Fruit fly (Drosophila melanogaster) whole organism, embryonic: ENCODE data around the gene CG9676.

ENCODE experiments used
- CG10366 ChIP-seq: fragments of 200-800 bp; sonication (Bioruptor generic); IDR thresholded peaks from 2 replicates; pipeline ENCODE4 v1.3.6; 2022; ENCODE audit warnings: missing biosample characterization, missing genetic modification characterization
- CG10543 ChIP-seq: fragments of 200-800 bp; sonication (Bioruptor generic); optimal IDR thresholded peaks from 3 replicates; lab custom pipeline; 2017; ENCODE audit warnings: missing biosample characterization, mild to moderate bottlenecking, missing genetic modification characterization, moderate library complexity
- CG10654 ChIP-seq: fragments of 200-800 bp; sonication (Bioruptor generic); optimal IDR thresholded peaks from 2 replicates; lab custom pipeline; 2016; ENCODE audit warnings: missing biosample characterization, missing genetic modification characterization
- CG11093 ChIP-seq: fragments of 200-800 bp; sonication (Bioruptor generic); IDR thresholded peaks from 3 replicates; pipeline ENCODE4 v1.3.6; 2022; ENCODE audit warnings: missing biosample characterization, missing genetic modification characterization
- CG13424 ChIP-seq: fragments of 200-800 bp; sonication (Bioruptor generic); optimal IDR thresholded peaks from 2 replicates; lab custom pipeline; 2019; ENCODE audit warnings: missing biosample characterization, mild to moderate bottlenecking, missing genetic modification characterization, moderate library complexity
- CG13894 ChIP-seq: fragments of 200-800 bp; sonication (Bioruptor generic); optimal IDR thresholded peaks from 3 replicates; lab custom pipeline; 2018; ENCODE audit warnings: missing biosample characterization, mild to moderate bottlenecking, missing genetic modification characterization, moderate library complexity
- CG1529 ChIP-seq: fragments of 200-800 bp; sonication (Bioruptor generic); optimal IDR thresholded peaks from 3 replicates; lab custom pipeline; 2018; ENCODE audit warnings: missing biosample characterization, missing genetic modification characterization
- CG1603 ChIP-seq: fragments of 200-800 bp; sonication (Bioruptor generic); optimal IDR thresholded peaks from 2 replicates; lab custom pipeline; 2019; ENCODE audit warnings: missing biosample characterization, mild to moderate bottlenecking, missing genetic modification characterization, moderate library complexity
- CG17829 ChIP-seq: fragments of 200-800 bp; optimal IDR thresholded peaks from 2 replicates; lab custom pipeline; 2019; ENCODE audit warnings: missing biosample characterization, mild to moderate bottlenecking, missing genetic modification characterization, moderate library complexity
- CG18619 ChIP-seq: fragments of 200-800 bp; sonication (Bioruptor generic); optimal IDR thresholded peaks from 3 replicates; lab custom pipeline; 2017; ENCODE audit warnings: missing biosample characterization, mild to moderate bottlenecking, missing genetic modification characterization
- CG18764 ChIP-seq: fragments of 200-800 bp; sonication (Bioruptor generic); optimal IDR thresholded peaks from 3 replicates; lab custom pipeline; 2016; ENCODE audit warnings: missing biosample characterization, missing genetic modification characterization
- CG2199 ChIP-seq: fragments of 200-800 bp; sonication (Bioruptor generic); IDR thresholded peaks from 3 replicates; pipeline ENCODE4 v1.3.6; 2022; ENCODE audit warnings: missing biosample characterization, missing genetic modification characterization
- CG32772 ChIP-seq: fragments of 200-800 bp; sonication (Bioruptor generic); IDR thresholded peaks from 2 replicates; pipeline ENCODE4 v1.3.6; 2022; ENCODE audit warnings: missing biosample characterization, missing genetic modification characterization
- CG34422 ChIP-seq: fragments of 200-800 bp; sonication (Bioruptor generic); IDR thresholded peaks from 3 replicates; pipeline ENCODE4 v1.3.6; 2022; ENCODE audit warnings: missing biosample characterization, missing genetic modification characterization
- CG4424 ChIP-seq: fragments of 200-800 bp; sonication (Bioruptor generic); optimal IDR thresholded peaks from 3 replicates; lab custom pipeline; 2016; ENCODE audit warnings: missing biosample characterization, missing genetic modification characterization
- CG4854 ChIP-seq: fragments of 200-800 bp; sonication (Bioruptor generic); optimal IDR thresholded peaks from 2 replicates; lab custom pipeline; 2016; ENCODE audit warnings: missing biosample characterization, missing genetic modification characterization, inconsistent platforms
- CG5245 ChIP-seq: fragments of 200-800 bp; sonication (Bioruptor generic); optimal IDR thresholded peaks from 3 replicates; lab custom pipeline; 2016; ENCODE audit warnings: missing biosample characterization, missing genetic modification characterization
- CG7839 ChIP-seq: fragments of 200-800 bp; sonication (Bioruptor generic); optimal IDR thresholded peaks from 3 replicates; lab custom pipeline; 2018; ENCODE audit warnings: missing biosample characterization, mild to moderate bottlenecking, missing genetic modification characterization, moderate library complexity
- CG9727 ChIP-seq: fragments of 200-800 bp; sonication (Bioruptor generic); optimal IDR thresholded peaks from 3 replicates; lab custom pipeline; 2017; ENCODE audit warnings: missing biosample characterization, mild to moderate bottlenecking, missing genetic modification characterization
- CkIIα-i1 ChIP-seq: fragments of 200-800 bp; sonication (Bioruptor generic); IDR thresholded peaks from 2 replicates; pipeline ENCODE4 v1.3.6; 2022; ENCODE audit warnings: missing biosample characterization, missing genetic modification characterization
- Dad ChIP-seq: fragments of 200-800 bp; sonication (Bioruptor generic); optimal IDR thresholded peaks from 3 replicates; lab custom pipeline; 2016; ENCODE audit warnings: missing biosample characterization, missing genetic modification characterization
- Deaf1 ChIP-seq: fragments of 200-800 bp; optimal IDR thresholded peaks from 3 replicates; lab custom pipeline; 2019; ENCODE audit warnings: missing biosample characterization, mild to moderate bottlenecking, missing genetic modification characterization, moderate library complexity
- Dll ChIP-seq: fragments of 200-800 bp; sonication (Bioruptor generic); IDR thresholded peaks from 4 replicates; pipeline ENCODE4 v1.3.6; 2022; ENCODE audit warnings: missing biosample characterization, missing genetic modification characterization; ENCODE audit not compliant: partially characterized antibody
- Drgx ChIP-seq: fragments of 200-800 bp; sonication (Bioruptor generic); IDR thresholded peaks from 2 replicates; pipeline ENCODE4 v1.3.6; 2022; ENCODE audit warnings: missing biosample characterization, missing genetic modification characterization
- Ets65A ChIP-seq: fragments of 200-800 bp; sonication (Bioruptor generic); peaks from one replicate; lab custom pipeline; 2016; ENCODE audit warnings: missing biosample characterization, missing genetic modification characterization
- Fer1 ChIP-seq: fragments of 200-800 bp; sonication (Bioruptor generic); optimal IDR thresholded peaks from 2 replicates; lab custom pipeline; 2017; ENCODE audit warnings: missing biosample characterization, mild to moderate bottlenecking, missing genetic modification characterization
- Fer2 ChIP-seq: fragments of 200-800 bp; sonication (Bioruptor generic); optimal IDR thresholded peaks from 2 replicates; lab custom pipeline; 2018; ENCODE audit warnings: missing biosample characterization, mild to moderate bottlenecking, missing genetic modification characterization, moderate library complexity
- Gug ChIP-seq: fragments of 200-800 bp; sonication (Bioruptor generic); IDR thresholded peaks from 4 replicates; pipeline ENCODE4 v1.3.6; 2022; ENCODE audit warnings: missing biosample characterization, missing genetic modification characterization
- H2.0 ChIP-seq: fragments of 200-800 bp; sonication (Bioruptor generic); IDR thresholded peaks from 2 replicates; pipeline ENCODE4 v1.3.6; 2022; ENCODE audit warnings: missing biosample characterization, missing genetic modification characterization
- HLH4C ChIP-seq: fragments of 200-800 bp; sonication (Bioruptor generic); IDR thresholded peaks from 3 replicates; pipeline ENCODE4 v1.3.6; 2022; ENCODE audit warnings: missing biosample characterization, missing genetic modification characterization; ENCODE audit not compliant: partially characterized antibody
- Ptx1 ChIP-seq: fragments of 200-800 bp; sonication (Bioruptor generic); IDR thresholded peaks from 2 replicates; pipeline ENCODE4 v1.3.6; 2022; ENCODE audit warnings: missing biosample characterization, missing genetic modification characterization
- Six4 ChIP-seq: fragments of 200-800 bp; sonication (Bioruptor generic); optimal IDR thresholded peaks from 2 replicates; lab custom pipeline; 2016; ENCODE audit warnings: missing biosample characterization, missing genetic modification characterization
- Usf ChIP-seq: fragments of 200-800 bp; sonication (Bioruptor generic); optimal IDR thresholded peaks from 2 replicates; lab custom pipeline; 2017; ENCODE audit warnings: missing genotype, missing biosample characterization, missing genetic modification characterization
- Xbp1 ChIP-seq: fragments of 200-800 bp; sonication (Bioruptor generic); optimal IDR thresholded peaks from 3 replicates; lab custom pipeline; 2016; ENCODE audit warnings: missing biosample characterization, mild to moderate bottlenecking, missing genetic modification characterization
- ash1 ChIP-seq: fragments of 200-800 bp; sonication (Bioruptor generic); optimal IDR thresholded peaks from 2 replicates; lab custom pipeline; 2018; ENCODE audit warnings: missing biosample characterization, mild to moderate bottlenecking, missing genetic modification characterization
- bsh ChIP-seq, 2 experiments: fragments of 200-800 bp; sonication (Bioruptor generic); optimal IDR thresholded peaks; 2 replicates each; lab custom pipeline; 2017 to 2018; ENCODE audit warnings: mild to moderate bottlenecking in 2 of 2, missing biosample characterization in 2 of 2, missing genetic modification characterization in 2 of 2, moderate library complexity in 1 of 2
- crc ChIP-seq: fragments of 200-800 bp; sonication (Bioruptor generic); optimal IDR thresholded peaks from 2 replicates; lab custom pipeline; 2016; ENCODE audit warnings: missing biosample characterization, missing genetic modification characterization
- dysf ChIP-seq: fragments of 200-800 bp; sonication (Bioruptor generic); IDR thresholded peaks from 3 replicates; pipeline ENCODE4 v1.3.6; 2022; ENCODE audit warnings: missing biosample characterization, missing genetic modification characterization
- gem ChIP-seq: fragments of 200-800 bp; sonication (Bioruptor generic); optimal IDR thresholded peaks from 2 replicates; lab custom pipeline; 2019; ENCODE audit warnings: missing biosample characterization, mild to moderate bottlenecking, missing genetic modification characterization, moderate library complexity
- lmd ChIP-seq: fragments of 200-800 bp; sonication (Bioruptor generic); IDR thresholded peaks from 2 replicates; pipeline ENCODE4 v1.3.6; 2022; ENCODE audit warnings: missing biosample characterization, missing genetic modification characterization
- nmo ChIP-seq: fragments of 200-800 bp; sonication (Bioruptor generic); optimal IDR thresholded peaks from 2 replicates; lab custom pipeline; 2018; ENCODE audit warnings: missing biosample characterization, mild to moderate bottlenecking, missing genetic modification characterization, moderate library complexity
- otp ChIP-seq: fragments of 200-800 bp; sonication (Bioruptor generic); IDR thresholded peaks from 3 replicates; pipeline ENCODE4, ENCODE4 v1.3.6; 2022; ENCODE audit warnings: missing biosample characterization, missing genetic modification characterization
- peb ChIP-seq: fragments of 200-800 bp; sonication (Bioruptor generic); IDR thresholded peaks from 2 replicates; pipeline ENCODE4 v1.3.6; 2022; ENCODE audit warnings: missing biosample characterization, missing genetic modification characterization
- pnt ChIP-seq: fragments of 200-800 bp; sonication (Bioruptor generic); optimal IDR thresholded peaks from 3 replicates; lab custom pipeline; 2016; ENCODE audit warnings: missing biosample characterization, missing genetic modification characterization
- rib ChIP-seq: fragments of 200-800 bp; sonication (Bioruptor generic); IDR thresholded peaks from 2 replicates; pipeline ENCODE4 v1.3.6; 2022; ENCODE audit warnings: missing biosample characterization, missing genetic modification characterization
- salm ChIP-seq: fragments of 200-800 bp; sonication (Bioruptor generic); optimal IDR thresholded peaks from 2 replicates; lab custom pipeline; 2018; ENCODE audit warnings: missing biosample characterization, mild to moderate bottlenecking, missing genetic modification characterization
- sd ChIP-seq: fragments of 200-800 bp; sonication (Bioruptor generic); optimal IDR thresholded peaks from 3 replicates; lab custom pipeline; 2018; ENCODE audit warnings: missing biosample characterization, mild to moderate bottlenecking, missing genetic modification characterization, moderate library complexity
- sna ChIP-seq: fragments of 200-800 bp; sonication (Bioruptor generic); IDR thresholded peaks from 2 replicates; pipeline ENCODE4 v1.3.6; 2022; ENCODE audit warnings: missing biosample characterization, missing genetic modification characterization; ENCODE audit not compliant: partially characterized antibody
- twi ChIP-seq: fragments of 200-800 bp; optimal IDR thresholded peaks from 2 replicates; lab custom pipeline; 2019; ENCODE audit warnings: missing biosample characterization, mild to moderate bottlenecking, missing genetic modification characterization, moderate library complexity
- vfl ChIP-seq: fragments of 200-800 bp; sonication (Bioruptor generic); optimal IDR thresholded peaks from 2 replicates; lab custom pipeline; 2016; ENCODE audit warnings: missing biosample characterization, missing genetic modification characterization
- wor ChIP-seq: fragments of 200-800 bp; sonication (Bioruptor generic); IDR thresholded peaks from 2 replicates; pipeline ENCODE4 v1.3.6; 2022; ENCODE audit warnings: missing biosample characterization, missing genetic modification characterization
- zfh1 ChIP-seq: fragments of 200-800 bp; sonication (Bioruptor generic); IDR thresholded peaks from 3 replicates; pipeline ENCODE4 v1.3.6; 2022; ENCODE audit warnings: missing biosample characterization, missing genetic modification characterization

Gene CG9676

dm6 chrX:16690499-16690898 lies 9.5 kb downstream of the CG9676 start (continued):
- TF ChIP-seq CG17829 (tag; lab: Kevin White, UChicago) (no peak), otp (GFP tag; lab: Robert Waterston, UW) (0 out of 3 replicates have a peak, but pooled peaks have one; percentile 40), CkIIα-i1 (no peak), CG5245 (GFP tag; lab: Kevin White, UChicago) (no peak), CG32772 (peak; percentile 38; the same call in 1 of the 2 replicates), CG2199 (GFP tag; lab: Robert Waterston, UW) (no peak), Dll (GFP tag; lab: Robert Waterston, UW) (no peak), HLH4C (GFP tag; lab: Robert Waterston, UW) (no peak), wor (GFP tag; lab: Robert Waterston, UW) (0 out of 2 replicates have a peak, but pooled peaks have one; percentile 33), CG7839 (tag; lab: Kevin White, UChicago) (peak; percentile 45), H2.0 (GFP tag; lab: Robert Waterston, UW) (peak; percentile 55), crc (GFP tag; lab: Kevin White, UChicago) (no peak), rib (GFP tag; lab: Robert Waterston, UW) (no peak), CG10543 (GFP tag; lab: Kevin White, UChicago) (peak; percentile 21), CG34422 (no peak), lmd (peak; percentile 26; the same call in 1 of the 2 replicates), dysf (peak; percentile 53; the same call in 2 of the 3 replicates), Ets65A (GFP tag; lab: Kevin White, UChicago) (no peak), vfl (no peak), CG18764 (GFP tag; lab: Kevin White, UChicago) (no peak), CG13894 (tag; lab: Kevin White, UChicago) (no peak), pnt (peak; percentile 7), CG10366 (GFP tag; lab: Robert Waterston, UW) (peak; percentile 42), CG4424 (GFP tag; lab: Kevin White, UChicago) (no peak), CG11093 (GFP tag; lab: Robert Waterston, UW) (no peak), CG1529 (GFP tag; lab: Kevin White, UChicago) (no peak), gem (tag; lab: Kevin White, UChicago) (peak; percentile 46), Usf (GFP tag; lab: Kevin White, UChicago) (no peak), CG4854 (GFP tag; lab: Kevin White, UChicago) (no peak), Fer1 (GFP tag; lab: Kevin White, UChicago) (no peak), Deaf1 (tag; lab: Kevin White, UChicago) (no peak), sd (tag; lab: Kevin White, UChicago) (no peak), peb (0 out of 2 replicates have a peak, but pooled peaks have one; percentile 32), sna (GFP tag; lab: Robert Waterston, UW) (no peak), CG10654 (GFP tag; lab: Kevin White, UChicago) (no peak), Drgx (GFP tag; lab: Robert Waterston, UW) (peak; percentile 55; the same call in 1 of the 2 replicates), Six4 (GFP tag; lab: Kevin White, UChicago) (no peak), Ptx1 (GFP tag; lab: Robert Waterston, UW) (peak; percentile 42), Dad (no peak), salm (tag; lab: Kevin White, UChicago) (no peak), CG13424 (tag; lab: Kevin White, UChicago) (peak; percentile 25), CG1603 (peak; percentile 42), twi (no peak), Gug (peak; percentile 52; the same call in 2 of the 4 replicates), CG18619 (GFP tag; lab: Kevin White, UChicago) (no peak), bsh (GFP tag; optimal IDR thresholded peaks at IDR 0.05; lab: Kevin White, UChicago) (peak; percentile 18 to 59), ash1 (GFP tag; lab: Kevin White, UChicago) (no peak), CG9727 (GFP tag; lab: Kevin White, UChicago) (no peak), Xbp1 (GFP tag; lab: Kevin White, UChicago) (peak; percentile 5), nmo (peak; percentile 19), Fer2 (tag; lab: Kevin White, UChicago) (no peak), zfh1 (GFP tag; lab: Robert Waterston, UW) (peak; percentile 41; the same call in 1 of the 3 replicates)
